Worm (Caenorhabditis elegans): Measurements from ENCODE around the gene npr-42.

The npr-42 gene

ce11 chrII:4281743-4282142 lies 5.7 kb downstream of the npr-42 start, which contains the start of gene C01F1.5:
Gene C01F1.5 (minus strand): TSS chrII:4281845.
- TF ChIP-seq unc-62 (GFP tag; optimal IDR thresholded peaks at IDR 0.05) = no peak

- TF ChIP-seq unc-62 (GFP tag; optimal IDR thresholded peaks at IDR 0.05) = no peak
Observed at ce11 chrII:4284305-4285193, 8.5 kb downstream of the npr-42 start.

ce11 chrII:4286921-4287320 lies 10.9 kb downstream of the npr-42 start:
- TF ChIP-seq unc-62 (GFP tag; optimal IDR thresholded peaks at IDR 0.05) = no peak

ce11 chrII:4288111-4288510 lies 12.1 kb downstream of the npr-42 start, which contains the start of gene C01F1.6:
Gene C01F1.6 (minus strand): TSS chrII:4288211.
- TF ChIP-seq unc-62 (GFP tag; optimal IDR thresholded peaks at IDR 0.05) = no peak

- TF ChIP-seq unc-62 (GFP tag; optimal IDR thresholded peaks at IDR 0.05) = no peak
Observed at ce11 chrII:4288572-4288971, 12.6 kb downstream of the npr-42 start.

- TF ChIP-seq unc-62 (GFP tag; optimal IDR thresholded peaks at IDR 0.05) = no peak
Observed at ce11 chrII:4291799-4292198, 15.8 kb downstream of the npr-42 start.

ce11 chrII:4293027-4293522 lies 17.1 kb downstream of the npr-42 start:
- no peak for TF ChIP-seq unc-62 (GFP tag; optimal IDR thresholded peaks at IDR 0.05)

- TF ChIP-seq unc-62 (GFP tag; optimal IDR thresholded peaks at IDR 0.05) = no peak
Observed at ce11 chrII:4294189-4294588, 18.2 kb downstream of the npr-42 start.

- TF ChIP-seq unc-62 (GFP tag; optimal IDR thresholded peaks at IDR 0.05) = no peak
Observed at ce11 chrII:4294801-4295200, 18.8 kb downstream of the npr-42 start, which contains the start of gene rml-4. Gene rml-4 (plus strand): TSS chrII:4295101.

ce11 chrII:4297259-4297658 lies 21.3 kb downstream of the npr-42 start:
- TF ChIP-seq unc-62 (GFP tag; optimal IDR thresholded peaks at IDR 0.05) = no peak

- TF ChIP-seq unc-62 (GFP tag; optimal IDR thresholded peaks at IDR 0.05) = no peak
Observed at ce11 chrII:4299227-4299703, 23.3 kb downstream of the npr-42 start, which contains the start of gene sco-1. Gene sco-1 (plus strand): TSS chrII:4299653.

ce11 chrII:4301307-4301706 lies 25.3 kb downstream of the npr-42 start, which contains the start of gene gtf-2F1:
Gene gtf-2F1 (plus strand): TSS chrII:4301607.
- TF ChIP-seq unc-62 (GFP tag; optimal IDR thresholded peaks at IDR 0.05) = no peak

ce11 chrII:4306921-4307630 lies 31.1 kb downstream of the npr-42 start, which contains the start of gene Y52E8A.3:
Gene Y52E8A.3 (minus strand): TSS chrII:4306971.
- TF ChIP-seq unc-62 (GFP tag; optimal IDR thresholded peaks at IDR 0.05) = no peak

- no peak for TF ChIP-seq unc-62 (GFP tag; optimal IDR thresholded peaks at IDR 0.05)
Observed at ce11 chrII:4312115-4312514, 36.1 kb downstream of the npr-42 start, which contains the start of gene plep-1. Gene plep-1 (minus strand): TSS chrII:4312215.

ce11 chrII:4316011-4316410 lies 40.0 kb downstream of the npr-42 start, which contains the start of gene srw-40:
Gene srw-40 (minus strand): TSS chrII:4316111.
- no peak for TF ChIP-seq unc-62 (GFP tag; optimal IDR thresholded peaks at IDR 0.05)

- no peak for TF ChIP-seq unc-62 (GFP tag; optimal IDR thresholded peaks at IDR 0.05)
Observed at ce11 chrII:4319537-4320019, 43.6 kb downstream of the npr-42 start, which contains the start of gene Y52E8A.6. Gene Y52E8A.6 (minus strand): TSS chrII:4319969.

Data from whole organism, dauer.